Worm (Caenorhabditis elegans): ENCODE results near the gene mmaa-1.

The mmaa-1 gene

ce11 chrII:7131871-7132693, 31.1 kb upstream of the mmaa-1 start, which contains the start of the genes T07F8.4 and gld-3 (continued):
- TF ChIP-seq C16A3.4 (tag; optimal IDR thresholded peaks at IDR 0.05): peak; percentile 47
- no peak for TF ChIP-seq nhr-71 (tag; optimal IDR thresholded peaks at IDR 0.05)
- TF ChIP-seq ceh-88 (GFP tag; IDR thresholded peaks at IDR 0.05): no peak
- TF ChIP-seq pax-3 (tag; optimal IDR thresholded peaks at IDR 0.05): no peak
- no peak for TF ChIP-seq unc-62 (GFP tag; optimal IDR thresholded peaks at IDR 0.05)
- peak; percentile 60 for TF ChIP-seq blmp-1 (tag; optimal IDR thresholded peaks at IDR 0.05)
- no peak for TF ChIP-seq fkh-4 (tag; optimal IDR thresholded peaks at IDR 0.05; ENCODE audit: borderline replicate concordance)
- no peak for TF ChIP-seq ceh-63 (GFP tag; optimal IDR thresholded peaks at IDR 0.05)
- TF ChIP-seq sup-37 (GFP tag; optimal IDR thresholded peaks at IDR 0.05): no peak
- TF ChIP-seq xbp-1 (tag; optimal IDR thresholded peaks at IDR 0.05): no peak

ce11 chrII:7126457-7126856, 25.5 kb upstream of the mmaa-1 start, which contains the start of gene F10E7.1:
F10E7.1 (plus strand) TSS chrII:7126757.
- TF ChIP-seq C04F5.9 (tag; optimal IDR thresholded peaks at IDR 0.05) (no peak), nhr-28 (tag; optimal IDR thresholded peaks at IDR 0.05) (no peak), mdl-1 (tag; optimal IDR thresholded peaks at IDR 0.05) (no peak), nhr-76 (tag; optimal IDR thresholded peaks at IDR 0.05) (no peak), fkh-4 (tag; optimal IDR thresholded peaks at IDR 0.05; ENCODE audit: borderline replicate concordance) (no peak), zip-4 (GFP tag; optimal IDR thresholded peaks at IDR 0.05) (no peak), elt-2 (tag; optimal IDR thresholded peaks at IDR 0.05) (no peak), unc-86 (tag; optimal IDR thresholded peaks at IDR 0.05) (no peak), lin-13 (GFP tag; optimal IDR thresholded peaks at IDR 0.05) (no peak), swsn-7 (tag; optimal IDR thresholded peaks at IDR 0.05) (no peak)

- TF ChIP-seq isw-1 (GFP tag; IDR thresholded peaks at IDR 0.05): no peak
- TF ChIP-seq hpl-2 (GFP tag; optimal IDR thresholded peaks at IDR 0.05): no peak
- TF ChIP-seq dpl-1 (GFP tag; optimal IDR thresholded peaks at IDR 0.05): peak in 1 of 3 experiments; percentile 15
- peak; percentile 14 to 41 for TF ChIP-seq lsy-2 (tag; optimal IDR thresholded peaks at IDR 0.05)
- peak; percentile 38 for TF ChIP-seq dsc-1 (tag; optimal IDR thresholded peaks at IDR 0.05)
- no peak for TF ChIP-seq unc-98 (GFP tag; IDR thresholded peaks at IDR 0.05)
- TF ChIP-seq nhr-85 (tag): peak; percentile 40
- TF ChIP-seq pqm-1 (tag; optimal IDR thresholded peaks at IDR 0.05): no peak
- TF ChIP-seq unc-130 (tag; optimal IDR thresholded peaks at IDR 0.05): no peak
- TF ChIP-seq nhr-90 (tag; optimal IDR thresholded peaks at IDR 0.05; ENCODE audit: poor library complexity): no peak
- peak; percentile 11 for TF ChIP-seq lin-15B (tag; optimal IDR thresholded peaks at IDR 0.05)
- TF ChIP-seq egl-13 (tag; optimal IDR thresholded peaks at IDR 0.05): peak; percentile 38
- TF ChIP-seq nhr-71 (tag; optimal IDR thresholded peaks at IDR 0.05): peak; percentile 19
- peak; percentile 55 for TF ChIP-seq nhr-47 (tag; optimal IDR thresholded peaks at IDR 0.05)
- TF ChIP-seq efl-1 (optimal IDR thresholded peaks at IDR 0.05): peak in 1 of 2 experiments; percentile 6
- peak in 1 of 2 experiments; percentile 82 for TF ChIP-seq efl-1 (GFP tag; optimal IDR thresholded peaks at IDR 0.05 in 1 of 2)
- no peak for TF ChIP-seq unc-62 (GFP tag; optimal IDR thresholded peaks at IDR 0.05)
- TF ChIP-seq unc-86 (tag; optimal IDR thresholded peaks at IDR 0.05): peak; percentile 37
- TF ChIP-seq C04F5.9 (tag; optimal IDR thresholded peaks at IDR 0.05): no peak
- TF ChIP-seq grh-1 (GFP tag; IDR thresholded peaks at IDR 0.05): no peak
- peak in 1 of 3 experiments; percentile 11 for TF ChIP-seq ceh-82 (tag; optimal IDR thresholded peaks at IDR 0.05)
- TF ChIP-seq hlh-4 (tag; optimal IDR thresholded peaks at IDR 0.05): no peak
- no peak for TF ChIP-seq nhr-28 (tag; optimal IDR thresholded peaks at IDR 0.05)
- TF ChIP-seq blmp-1 (tag; optimal IDR thresholded peaks at IDR 0.05): no peak
- TF ChIP-seq swsn-7 (tag; optimal IDR thresholded peaks at IDR 0.05): peak; percentile 16
- TF ChIP-seq ztf-11 (tag; optimal IDR thresholded peaks at IDR 0.05): no peak
- peak; percentile 24; the same call in 1 of the 2 replicates for TF ChIP-seq nhr-19 (GFP tag; conservative IDR thresholded peaks at IDR 0.05)
Measured at ce11 chrII:7122661-7123418, 21.9 kb upstream of the mmaa-1 start, which contains the start of gene F10E7.11. F10E7.11 (minus strand) TSS chrII:7122892.

Data from whole organism, L1 larva.